Worm (Caenorhabditis elegans) whole organism, L4/young adult: ENCODE data around the gene slcr-46.1.

Source experiments
- W03F9.2 ChIP-seq: fragments of 150-350 bp; optimal IDR thresholded peaks from 2 replicates; lab custom pipeline; 2014; ENCODE audit warnings: missing biosample characterization, missing genetic modification characterization
- dao-5 ChIP-seq: sonication (generic microtip); optimal IDR thresholded peaks from 2 replicates; lab custom pipeline; 2016; ENCODE audit warnings: missing genotype, missing genetic modification characterization, moderate library complexity, missing compliant biosample characterization
- him-1 ChIP-seq: sonication (generic microtip); optimal IDR thresholded peaks from 2 replicates; lab custom pipeline; 2016; ENCODE audit warnings: missing genotype, missing genetic modification reagents, missing genetic modification characterization, missing compliant biosample characterization

Gene slcr-46.1

DNA sequence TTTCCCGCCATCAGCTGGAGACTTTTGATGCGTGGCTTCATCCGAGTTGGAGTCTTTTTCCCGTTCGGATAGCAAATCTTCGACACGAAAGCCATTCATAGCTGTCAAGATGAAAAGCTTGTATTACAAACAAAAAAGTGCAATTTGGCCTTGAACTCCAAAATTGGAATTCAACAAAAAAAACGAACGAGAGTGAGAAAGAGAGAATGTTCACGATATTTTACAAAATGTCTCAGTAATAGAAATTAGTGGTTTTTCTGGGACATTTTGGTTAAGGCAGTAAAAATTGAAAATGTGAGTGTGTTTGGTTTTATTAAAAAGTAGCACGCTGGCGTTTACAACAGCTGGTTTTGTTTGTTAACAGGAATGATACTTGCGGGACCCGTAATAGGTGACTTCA lies 21.9 kb downstream of the slcr-46.1 start, which contains the start of gene ceh-1:
Gene ceh-1 (minus strand): TSS at position 101 of the 400 bp plus-strand sequence.
- TF ChIP-seq him-1 (no peak), dao-5 (tag; lab: Kevin White, UChicago) (no peak), W03F9.2 (no peak)

DNA sequence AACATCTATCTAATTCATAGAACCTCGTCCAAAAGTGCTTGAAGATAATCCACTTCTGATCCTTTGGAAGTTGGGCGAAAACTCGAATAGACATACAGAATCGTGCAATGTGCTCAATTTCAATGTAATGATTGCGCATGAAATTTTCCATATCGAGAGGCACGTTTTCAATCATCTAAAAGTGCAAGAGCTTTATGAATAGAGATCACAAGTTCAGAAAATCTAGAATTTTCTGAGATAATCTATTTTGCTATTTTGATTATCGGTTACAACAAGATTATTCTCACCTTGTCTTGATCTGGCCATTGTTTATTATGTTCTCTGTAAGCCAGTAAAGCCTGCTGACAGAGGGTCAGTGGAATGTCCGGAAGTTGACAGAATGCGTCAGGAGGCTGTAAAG lies 25.4 kb downstream of the slcr-46.1 start:
- TF ChIP-seq dao-5 (tag; lab: Kevin White, UChicago) (no peak), W03F9.2 (no peak), him-1 (no peak)

DNA sequence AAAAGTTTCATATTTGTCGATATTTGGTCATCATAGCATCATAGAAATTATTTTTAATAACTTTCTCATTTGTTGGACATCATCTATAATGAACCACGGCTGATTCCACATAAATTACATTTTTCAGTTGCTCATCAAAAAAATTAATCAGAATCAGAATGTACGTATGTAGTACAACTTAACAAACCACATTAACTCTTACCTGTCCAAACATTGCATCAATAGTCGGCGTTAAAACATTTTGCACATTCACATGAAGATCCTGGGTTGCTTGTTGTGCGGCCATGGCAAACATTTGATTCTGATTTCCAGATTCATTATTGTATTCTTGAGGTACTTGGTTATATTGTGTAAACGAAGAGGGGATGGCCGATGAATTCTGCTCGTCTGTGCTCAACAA lies 26.1 kb downstream of the slcr-46.1 start:
- TF ChIP-seq him-1: no peak

DNA sequence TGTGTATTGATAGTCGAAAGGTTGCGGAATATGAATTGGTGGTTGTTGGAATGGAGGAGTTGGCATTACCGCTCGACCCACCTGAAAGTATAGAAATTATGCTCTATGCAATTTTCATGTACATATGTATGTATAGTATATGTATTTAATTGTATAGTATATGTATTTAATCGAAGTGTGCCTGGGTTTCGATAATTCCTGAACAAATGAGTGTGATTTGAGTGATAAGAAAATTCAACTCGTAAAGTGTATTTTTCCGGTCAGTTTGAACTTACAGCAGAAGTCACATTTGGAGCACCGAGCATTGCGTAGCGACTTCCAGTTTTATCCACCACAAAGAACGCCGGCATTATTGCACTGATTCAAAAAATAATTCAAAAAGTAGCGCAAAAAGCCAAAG lies 26.5 kb downstream of the slcr-46.1 start:
- TF ChIP-seq dao-5 (tag; lab: Kevin White, UChicago) (no peak), him-1 (no peak), W03F9.2 (no peak)

- TF ChIP-seq dao-5 (tag; lab: Kevin White, UChicago) (no peak), him-1 (no peak), W03F9.2 (no peak)
Observed at ce11 chrX:4660268-4660880, 28.2 kb downstream of the slcr-46.1 start, which contains the start of gene nhr-45. Gene nhr-45, minus strand, starts transcription at chrX:4660318.

- TF ChIP-seq W03F9.2 (no peak), dao-5 (tag; lab: Kevin White, UChicago) (no peak), him-1 (no peak)
Observed at ce11 chrX:4662293-4662825, 30.2 kb downstream of the slcr-46.1 start.

ce11 chrX:4662964-4663684 lies 31.0 kb downstream of the slcr-46.1 start:
- no peak for TF ChIP-seq him-1
- TF ChIP-seq W03F9.2: no peak
- no peak for TF ChIP-seq dao-5 (tag; lab: Kevin White, UChicago)

ce11 chrX:4664649-4665048 lies 32.5 kb downstream of the slcr-46.1 start:
- TF ChIP-seq W03F9.2 (no peak), him-1 (no peak), dao-5 (tag; lab: Kevin White, UChicago) (no peak)

- TF ChIP-seq dao-5 (tag; lab: Kevin White, UChicago) (no peak), him-1 (no peak), W03F9.2 (no peak)
Observed at ce11 chrX:4667788-4668187, 35.6 kb downstream of the slcr-46.1 start, which contains the start of gene mfsd-12. Gene mfsd-12, plus strand, starts transcription at chrX:4668088.

DNA sequence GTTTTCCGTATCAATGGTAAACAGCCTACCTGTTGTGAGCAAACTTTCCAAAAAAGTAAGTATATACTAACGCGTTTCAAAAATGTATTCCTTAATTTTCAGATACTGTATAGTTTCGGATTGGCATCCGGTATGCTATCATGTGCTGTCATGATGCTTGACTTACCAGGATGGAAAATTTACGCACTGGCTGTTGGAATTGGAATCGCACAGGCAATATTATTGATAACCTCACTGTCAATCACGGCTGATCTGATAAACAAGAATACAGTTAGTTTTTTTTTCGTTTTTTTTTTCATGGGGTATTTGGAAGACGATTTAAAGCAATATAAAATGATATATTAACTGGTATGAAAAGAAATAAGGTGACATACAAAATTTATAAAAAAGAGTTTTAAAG lies 39.7 kb downstream of the slcr-46.1 start:
- TF ChIP-seq dao-5 (tag; lab: Kevin White, UChicago) (no peak), W03F9.2 (no peak), him-1 (no peak)

- no peak for TF ChIP-seq W03F9.2
- TF ChIP-seq him-1: no peak
- no peak for TF ChIP-seq dao-5 (tag; lab: Kevin White, UChicago)
Observed at ce11 chrX:4673165-4673756, 41.1 kb downstream of the slcr-46.1 start, which contains the start of gene tmem-135. Gene tmem-135, plus strand, starts transcription at chrX:4673706.

DNA sequence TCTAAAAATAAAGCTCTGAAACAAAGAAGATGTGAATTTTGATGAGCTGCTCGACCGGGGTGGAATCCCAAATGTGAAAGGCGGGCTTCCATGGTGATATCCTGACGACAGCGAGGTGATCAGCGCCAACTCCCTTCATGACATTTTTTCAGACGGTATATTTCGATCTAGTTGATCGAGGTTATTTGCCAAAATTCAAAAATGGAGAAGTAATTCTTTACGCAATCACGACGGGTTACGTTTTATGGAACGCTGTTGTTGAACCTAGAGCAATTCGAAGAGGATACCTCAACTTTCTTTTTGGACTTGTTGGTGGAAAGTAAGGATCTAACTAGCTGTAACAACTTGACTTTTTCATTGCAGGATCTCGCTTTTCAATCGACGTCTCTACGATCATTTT lies 44.5 kb downstream of the slcr-46.1 start:
- TF ChIP-seq him-1: no peak
- no peak for TF ChIP-seq dao-5 (tag; lab: Kevin White, UChicago)
- no peak for TF ChIP-seq W03F9.2

- TF ChIP-seq dao-5 (tag; lab: Kevin White, UChicago) (no peak), W03F9.2 (no peak), him-1 (no peak)
Observed at ce11 chrX:4678029-4678428, 45.9 kb downstream of the slcr-46.1 start, which contains the start of gene flp-11. Gene flp-11, minus strand, starts transcription at chrX:4678129.

DNA sequence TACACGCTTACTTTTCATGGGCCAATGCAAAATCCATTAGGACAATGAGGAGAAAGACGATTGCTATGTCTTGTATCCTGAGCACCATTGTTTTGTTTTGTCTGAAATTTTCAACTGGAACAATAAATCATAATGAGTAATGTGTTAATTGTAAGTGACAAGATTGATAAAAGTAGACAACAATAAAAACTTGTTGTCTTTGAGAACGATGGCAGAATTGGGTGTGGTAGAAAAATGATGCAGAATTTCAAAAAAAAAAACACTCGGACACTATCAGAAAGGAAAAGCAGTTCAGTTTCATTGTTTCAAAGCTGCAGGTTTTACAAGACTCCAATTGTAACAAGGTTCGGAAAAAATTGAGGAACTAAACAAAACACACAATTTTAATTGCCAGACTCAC lies 50.5 kb downstream of the slcr-46.1 start, which contains the start of gene K02G10.15:
Gene K02G10.15 (minus strand): TSS at position 101 of the 400 bp plus-strand sequence.
- no peak for TF ChIP-seq him-1
- no peak for TF ChIP-seq dao-5 (tag; lab: Kevin White, UChicago)
- no peak for TF ChIP-seq W03F9.2
